Worm (Caenorhabditis elegans) whole organism, mixed stage, embryonic: ENCODE data around the gene trpp-9.
A peak's percentile ranks its signal among the peaks of the same experiment; 100 is the strongest.

ENCODE experiments used
- M03D4.4 ChIP-seq: sonication (generic microtip); optimal IDR thresholded peaks from 2 replicates; lab custom pipeline; 2017; ENCODE audit warnings: mild to moderate bottlenecking, missing genetic modification characterization, missing compliant biosample characterization
- bed-3 ChIP-seq: fragments of 200-800 bp; sonication (Bioruptor generic); optimal IDR thresholded peaks from 3 replicates; lab custom pipeline; 2018; ENCODE audit warnings: mild to moderate bottlenecking, missing genetic modification characterization, moderate library complexity, missing compliant biosample characterization
- blmp-1 ChIP-seq: fragments of 150-350 bp; optimal IDR thresholded peaks from 2 replicates; lab custom pipeline; 2014; ENCODE audit warnings: missing biosample characterization, missing genetic modification characterization
- ceh-39 ChIP-seq: fragments of 150-350 bp; optimal IDR thresholded peaks from 2 replicates; lab custom pipeline; 2014; ENCODE audit warnings: missing biosample characterization, missing genetic modification characterization
- ceh-43 ChIP-seq: fragments of 200-800 bp; sonication (Bioruptor generic); optimal IDR thresholded peaks from 2 replicates; lab custom pipeline; 2018; ENCODE audit warnings: mild to moderate bottlenecking, missing genetic modification characterization, moderate library complexity, missing compliant biosample characterization
- ceh-83 ChIP-seq: fragments of 200-800 bp; sonication (Bioruptor generic); optimal IDR thresholded peaks from 2 replicates; lab custom pipeline; 2018; ENCODE audit warnings: mild to moderate bottlenecking, missing genetic modification characterization, missing compliant biosample characterization
- ces-1 ChIP-seq: fragments of 150-350 bp; optimal IDR thresholded peaks from 2 replicates; lab custom pipeline; 2014; ENCODE audit warnings: missing biosample characterization, missing genetic modification reagents, missing genetic modification characterization
- cnd-1 ChIP-seq: fragments of 200-800 bp; sonication (Bioruptor generic); optimal IDR thresholded peaks from 2 replicates; lab custom pipeline; 2018; ENCODE audit warnings: mild to moderate bottlenecking, missing genetic modification characterization, missing compliant biosample characterization
- drap-1 ChIP-seq: fragments of 200-800 bp; sonication (Bioruptor generic); optimal IDR thresholded peaks from 3 replicates; lab custom pipeline; 2018; ENCODE audit warnings: mild to moderate bottlenecking, missing genetic modification characterization, missing compliant biosample characterization
- elt-1 ChIP-seq: sonication (generic microtip); optimal IDR thresholded peaks from 2 replicates; lab custom pipeline; 2017; ENCODE audit warnings: missing genetic modification characterization, mild to moderate bottlenecking, missing compliant biosample characterization, antibody characterized with exemption, moderate library complexity, borderline replicate concordance; ENCODE audit not compliant: insufficient read depth
- elt-3 ChIP-seq: fragments of 150-350 bp; optimal IDR thresholded peaks from 2 replicates; lab custom pipeline; 2014; ENCODE audit warnings: missing biosample characterization, missing genetic modification characterization
- flh-1 ChIP-seq: fragments of 200-800 bp; sonication (Bioruptor generic); optimal IDR thresholded peaks from 2 replicates; lab custom pipeline; 2018; ENCODE audit warnings: mild to moderate bottlenecking, missing genetic modification characterization, moderate library complexity, missing compliant biosample characterization
- ham-2 ChIP-seq: fragments of 200-800 bp; sonication (Bioruptor generic); optimal IDR thresholded peaks from 2 replicates; lab custom pipeline; 2018; ENCODE audit warnings: mild to moderate bottlenecking, missing genetic modification characterization, missing compliant biosample characterization
- hlh-1 ChIP-seq: fragments of 150-350 bp; optimal IDR thresholded peaks from 2 replicates; lab custom pipeline; 2014; ENCODE audit warnings: missing biosample characterization, missing genetic modification reagents, missing genetic modification characterization
- lin-13 ChIP-seq: fragments of 150-350 bp; optimal IDR thresholded peaks from 2 replicates; lab custom pipeline; 2014; ENCODE audit warnings: missing biosample characterization, missing genetic modification characterization
- lin-32 ChIP-seq: fragments of 200-800 bp; sonication (Bioruptor generic); optimal IDR thresholded peaks from 2 replicates; lab custom pipeline; 2018; ENCODE audit warnings: mild to moderate bottlenecking, missing genetic modification characterization, missing compliant biosample characterization
- lsy-2 ChIP-seq: fragments of 150-350 bp; optimal IDR thresholded peaks from 2 replicates; lab custom pipeline; 2014; ENCODE audit warnings: missing biosample characterization, missing genetic modification characterization
- mab-5 ChIP-seq: fragments of 150-350 bp; optimal IDR thresholded peaks from 2 replicates; lab custom pipeline; 2014; ENCODE audit warnings: missing biosample characterization, missing genetic modification characterization
- mep-1 ChIP-seq: fragments of 150-350 bp; optimal IDR thresholded peaks from 2 replicates; lab custom pipeline; 2017; ENCODE audit warnings: missing biosample characterization, missing genetic modification reagents, missing genetic modification characterization, inconsistent platforms
- mls-2 ChIP-seq: sonication (generic microtip); optimal IDR thresholded peaks from 2 replicates; lab custom pipeline; 2016; ENCODE audit warnings: mild to moderate bottlenecking, missing genetic modification characterization, moderate library complexity, missing compliant biosample characterization
- nhr-12 ChIP-seq: fragments of 150-350 bp; optimal IDR thresholded peaks from 2 replicates; lab custom pipeline; 2014; ENCODE audit warnings: missing biosample characterization, missing genetic modification characterization
- nhr-2 ChIP-seq: fragments of 150-350 bp; optimal IDR thresholded peaks from 2 replicates; lab custom pipeline; 2014; ENCODE audit warnings: missing biosample characterization, missing genetic modification characterization
- nhr-237 ChIP-seq: fragments of 150-350 bp; optimal IDR thresholded peaks from 2 replicates; lab custom pipeline; 2014; ENCODE audit warnings: missing biosample characterization, missing genetic modification characterization
- nhr-28 ChIP-seq: fragments of 150-350 bp; optimal IDR thresholded peaks from 2 replicates; lab custom pipeline; 2014; ENCODE audit warnings: missing biosample characterization, missing genetic modification characterization
- nhr-76 ChIP-seq: sonication (generic microtip); optimal IDR thresholded peaks from 2 replicates; lab custom pipeline; 2017; ENCODE audit warnings: missing biosample characterization, missing genetic modification characterization
- pha-4 ChIP-seq: fragments of 150-350 bp; optimal IDR thresholded peaks from 2 replicates; lab custom pipeline; 2018; ENCODE audit warnings: missing biosample characterization, missing genetic modification reagents, missing genetic modification characterization
- sem-2 ChIP-seq: fragments of 200-800 bp; sonication (Bioruptor generic); optimal IDR thresholded peaks from 2 replicates; lab custom pipeline; 2018; ENCODE audit warnings: mild to moderate bottlenecking, missing genetic modification characterization, missing compliant biosample characterization
- snpc-4 ChIP-seq: fragments of 150-350 bp; optimal IDR thresholded peaks from 2 replicates; lab custom pipeline; 2014; ENCODE audit warnings: missing biosample characterization, missing genetic modification characterization
- sptf-1 ChIP-seq: sonication (generic microtip); optimal IDR thresholded peaks from 2 replicates; lab custom pipeline; 2017; ENCODE audit warnings: mild to moderate bottlenecking, missing genetic modification characterization, moderate library complexity, missing compliant biosample characterization
- tbx-8 ChIP-seq: fragments of 200-800 bp; sonication (Bioruptor generic); optimal IDR thresholded peaks from 2 replicates; lab custom pipeline; 2018; ENCODE audit warnings: mild to moderate bottlenecking, missing genetic modification characterization, moderate library complexity, missing compliant biosample characterization
- unc-120 ChIP-seq: sonication (generic microtip); optimal IDR thresholded peaks from 2 replicates; lab custom pipeline; 2017; ENCODE audit warnings: missing genetic modification characterization, missing compliant biosample characterization; ENCODE audit not compliant: poor library complexity, severe bottlenecking
- unc-39 ChIP-seq: fragments of 150-350 bp; optimal IDR thresholded peaks from 2 replicates; lab custom pipeline; 2014; ENCODE audit warnings: missing biosample characterization, missing genetic modification characterization
- unc-62 ChIP-seq: fragments of 150-350 bp; optimal IDR thresholded peaks from 2 replicates; lab custom pipeline; 2014; ENCODE audit warnings: missing biosample characterization, missing genetic modification reagents, missing genetic modification characterization
- zip-8 ChIP-seq: fragments of 150-350 bp; optimal IDR thresholded peaks from 2 replicates; lab custom pipeline; 2014; ENCODE audit warnings: missing biosample characterization, missing genetic modification characterization
- ztf-11 ChIP-seq: fragments of 150-350 bp; optimal IDR thresholded peaks from 2 replicates; lab custom pipeline; 2014; ENCODE audit warnings: missing biosample characterization, missing genetic modification characterization

Gene trpp-9

DNA sequence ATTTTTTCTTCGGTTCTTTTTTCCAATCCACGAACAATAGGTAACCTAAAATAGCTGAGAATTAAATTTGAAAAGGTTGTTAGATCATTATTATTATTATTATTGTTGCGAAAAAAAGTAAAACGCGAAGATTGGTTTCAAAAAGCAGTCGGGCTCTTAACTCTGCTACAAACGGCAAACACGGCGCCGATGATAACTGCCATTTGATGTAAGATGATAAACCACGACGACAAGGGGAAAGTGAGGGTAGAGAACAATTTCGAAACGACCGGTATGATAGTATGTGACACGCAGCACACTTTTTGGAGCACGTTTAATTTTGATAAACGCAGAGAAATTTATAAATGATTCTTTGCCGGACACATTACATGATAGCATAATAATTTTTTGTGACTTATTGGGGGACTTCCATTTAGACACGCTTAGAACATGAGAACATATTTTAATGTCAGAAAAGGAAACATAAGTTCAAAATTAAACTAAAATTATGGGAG, 44.7 kb upstream of the trpp-9 start, which contains the start of gene hpo-34:
Gene hpo-34, minus strand, starts transcription at position 51 of the 494 bp plus-strand sequence.
- TF ChIP-seq M03D4.4 (no peak), unc-120 (tag; lab: Kevin White, UChicago) (no peak)

DNA sequence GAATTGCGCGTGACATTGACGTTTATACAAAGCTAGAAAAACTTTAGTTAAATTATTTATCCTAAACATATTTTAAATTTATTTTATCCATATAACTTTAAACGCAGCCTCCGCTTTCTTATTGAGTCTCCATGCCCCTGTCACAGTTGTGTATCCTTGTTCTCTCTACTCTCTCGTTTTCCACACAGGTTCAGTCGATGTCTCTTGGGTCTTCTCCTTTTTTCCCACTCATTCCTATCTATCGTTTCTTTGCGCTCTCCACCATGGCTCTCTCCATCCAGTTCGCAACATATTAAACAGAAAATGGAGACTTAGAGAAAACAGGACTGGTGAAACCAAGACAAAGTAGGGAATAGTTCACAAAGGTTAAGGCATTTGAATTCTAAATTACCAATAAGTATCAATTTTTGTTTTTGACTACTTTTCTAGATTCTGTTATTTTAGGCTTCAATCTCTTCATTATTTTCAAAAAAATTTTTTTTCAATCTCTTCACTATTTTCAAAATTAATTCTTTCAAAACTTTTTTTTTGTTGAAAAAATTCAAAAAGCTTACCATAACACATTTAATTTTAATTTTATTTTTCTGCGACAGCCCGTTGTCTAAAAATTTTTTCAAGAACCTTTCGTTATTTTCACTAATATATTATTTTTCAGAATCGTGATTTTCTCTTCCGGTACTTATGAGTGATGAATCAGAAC, 41.5 kb upstream of the trpp-9 start, which contains the start of gene sdc-2:
Gene sdc-2, plus strand, starts transcription at position 650 of the 700 bp plus-strand sequence.
- TF ChIP-seq nhr-2 (no peak), ceh-43 (no peak), mep-1 (tag; lab: Kevin White, UChicago) (peak; percentile 70), zip-8 (tag; lab: Kevin White, UChicago) (no peak), nhr-28 (tag; lab: Kevin White, UChicago) (no peak), lin-13 (no peak), tbx-8 (GFP tag; lab: Kevin White, UChicago) (no peak), snpc-4 (tag; lab: Kevin White, UChicago) (no peak), ces-1 (no peak), unc-62 (GFP tag; lab: Kevin White, UChicago) (peak; percentile 43), ceh-39 (tag; lab: Kevin White, UChicago) (no peak), lin-32 (GFP tag; lab: Kevin White, UChicago) (no peak), lsy-2 (tag; lab: Kevin White, UChicago) (no peak), nhr-12 (no peak), nhr-237 (tag; lab: Kevin White, UChicago) (peak; percentile 61), nhr-76 (no peak), M03D4.4 (no peak), mab-5 (tag; lab: Kevin White, UChicago) (no peak), ham-2 (GFP tag; lab: Kevin White, UChicago) (no peak), flh-1 (no peak), cnd-1 (tag; lab: Kevin White, UChicago) (peak; percentile 26), elt-1 (tag; lab: Kevin White, UChicago) (no peak), pha-4 (tag; lab: Kevin White, UChicago) (peak; percentile 52), bed-3 (no peak), elt-3 (tag; lab: Kevin White, UChicago) (no peak), ztf-11 (tag; lab: Kevin White, UChicago) (no peak), drap-1 (GFP tag; lab: Kevin White, UChicago) (peak; percentile 14), hlh-1 (peak; percentile 75), ceh-83 (GFP tag; lab: Kevin White, UChicago) (no peak), sem-2 (no peak), mls-2 (tag; lab: Kevin White, UChicago) (no peak), sptf-1 (tag; lab: Kevin White, UChicago) (no peak), unc-120 (tag; lab: Kevin White, UChicago) (peak; percentile 82), unc-39 (tag; lab: Kevin White, UChicago) (no peak), blmp-1 (tag; lab: Kevin White, UChicago) (no peak)

- TF ChIP-seq mab-5 (tag; lab: Kevin White, UChicago) (no peak), cnd-1 (tag; lab: Kevin White, UChicago) (no peak), pha-4 (tag; lab: Kevin White, UChicago) (no peak), unc-62 (GFP tag; lab: Kevin White, UChicago) (no peak), lsy-2 (tag; lab: Kevin White, UChicago) (no peak), hlh-1 (no peak), ceh-83 (GFP tag; lab: Kevin White, UChicago) (no peak), nhr-12 (no peak), flh-1 (no peak), mls-2 (tag; lab: Kevin White, UChicago) (no peak), blmp-1 (tag; lab: Kevin White, UChicago) (no peak), ztf-11 (tag; lab: Kevin White, UChicago) (no peak), M03D4.4 (no peak), sptf-1 (tag; lab: Kevin White, UChicago) (no peak), tbx-8 (GFP tag; lab: Kevin White, UChicago) (no peak), bed-3 (no peak)
Measured at ce11 chrX:11523704-11524103, 40.0 kb upstream of the trpp-9 start.
